Worm (Caenorhabditis elegans) whole organism, young adult: Measurements from ENCODE around the gene K06A9.1.

Experiments used
- C06A6.2 ChIP-seq: fragments of 200-800 bp; sonication (Bioruptor generic); conservative IDR thresholded peaks from 2 replicates; pipeline ENCODE4 v1.3.6; 2022; ENCODE audit warnings: missing genetic modification characterization, missing compliant biosample characterization
- D2030.7 ChIP-seq: fragments of 200-800 bp; sonication (Bioruptor generic); IDR thresholded peaks from 2 replicates; pipeline ENCODE4 v1.3.6; 2022; ENCODE audit warnings: missing genetic modification reagents, missing genetic modification characterization, missing compliant biosample characterization
- F10E7.11 ChIP-seq: sonication (generic microtip); optimal IDR thresholded peaks from 2 replicates; lab custom pipeline; 2017; ENCODE audit warnings: mild to moderate bottlenecking, missing genetic modification characterization, moderate library complexity, missing compliant biosample characterization
- F23B12.7 ChIP-seq: sonication (generic microtip); optimal IDR thresholded peaks from 2 replicates; lab custom pipeline; 2017; ENCODE audit warnings: missing genetic modification characterization, mild to moderate bottlenecking, missing compliant biosample characterization, antibody characterized with exemption, moderate library complexity; ENCODE audit not compliant: insufficient read depth
- F37B4.10 ChIP-seq: fragments of 200-800 bp; sonication (Bioruptor generic); IDR thresholded peaks from 2 replicates; pipeline ENCODE4 v1.3.6; 2022; ENCODE audit warnings: missing genetic modification characterization, missing compliant biosample characterization
- F57C9.4 ChIP-seq: sonication (generic microtip); optimal IDR thresholded peaks from 2 replicates; lab custom pipeline; 2017; ENCODE audit warnings: mild to moderate bottlenecking, missing genetic modification characterization, missing compliant biosample characterization
- K11D2.4 ChIP-seq: fragments of 200-800 bp; sonication (Bioruptor generic); IDR thresholded peaks from 2 replicates; pipeline ENCODE4 v1.3.6; 2022; ENCODE audit warnings: missing genetic modification reagents, missing genetic modification characterization, missing compliant biosample characterization
- K12H6.12 ChIP-seq: fragments of 200-800 bp; sonication (Bioruptor generic); optimal IDR thresholded peaks from 2 replicates; lab custom pipeline; 2018; ENCODE audit warnings: mild to moderate bottlenecking, missing genetic modification characterization, missing compliant biosample characterization
- Y53G8AR.9 ChIP-seq: fragments of 200-800 bp; sonication (Bioruptor generic); conservative IDR thresholded peaks from 2 replicates; pipeline ENCODE4 v1.3.6; 2022; ENCODE audit warnings: missing genetic modification reagents, missing genetic modification characterization, missing compliant biosample characterization
- Y67H2A.10 ChIP-seq: fragments of 200-800 bp; sonication (Bioruptor generic); conservative IDR thresholded peaks from 2 replicates; pipeline ENCODE4 v1.3.6; 2022; ENCODE audit warnings: missing genetic modification reagents, missing genetic modification characterization, missing compliant biosample characterization
- Y79H2A.3 ChIP-seq: fragments of 200-800 bp; sonication (Bioruptor generic); conservative IDR thresholded peaks from 2 replicates; pipeline ENCODE4 v1.3.6; 2022; ENCODE audit warnings: missing genetic modification reagents, missing genetic modification characterization, missing compliant biosample characterization
- Y95B8A.8 ChIP-seq: fragments of 200-800 bp; sonication (Bioruptor generic); IDR thresholded peaks from 2 replicates; pipeline ENCODE4 v1.3.6; 2022; ENCODE audit warnings: missing genetic modification reagents, missing genetic modification characterization, missing compliant biosample characterization
- ZK185.1 ChIP-seq: sonication (generic microtip); optimal IDR thresholded peaks from 2 replicates; lab custom pipeline; 2016; ENCODE audit warnings: mild to moderate bottlenecking, missing genetic modification characterization, missing compliant biosample characterization; ENCODE audit not compliant: poor library complexity, severe bottlenecking
- aptf-3 ChIP-seq: fragments of 200-800 bp; sonication (Bioruptor generic); IDR thresholded peaks from 2 replicates; pipeline ENCODE4 v1.3.6; 2022; ENCODE audit warnings: missing genetic modification characterization, missing compliant biosample characterization
- attf-3 ChIP-seq: fragments of 200-800 bp; sonication (Bioruptor generic); conservative IDR thresholded peaks from 2 replicates; pipeline ENCODE4 v1.3.6; 2022; ENCODE audit warnings: missing genetic modification reagents, missing genetic modification characterization, missing compliant biosample characterization
- attf-5 ChIP-seq: fragments of 200-800 bp; sonication (Bioruptor generic); optimal IDR thresholded peaks from 2 replicates; lab custom pipeline; 2018; ENCODE audit warnings: mild to moderate bottlenecking, missing genetic modification characterization, missing compliant biosample characterization
- bed-1 ChIP-seq: fragments of 200-800 bp; sonication (Bioruptor generic); IDR thresholded peaks from 2 replicates; pipeline ENCODE4 v1.3.6; 2022; ENCODE audit warnings: missing genetic modification reagents, missing genetic modification characterization, missing compliant biosample characterization
- cebp-1 ChIP-seq, 2 experiments: fragments of 200-800 bp in 1 of 2; sonication (Bioruptor generic) in 1 of 2; sonication (generic microtip) in 1 of 2; IDR thresholded peaks in 1 of 2; optimal IDR thresholded peaks in 1 of 2; 2 replicates each; pipeline versions ENCODE4 v1.3.6 to Lab custom; 2017 to 2022; ENCODE audit warnings: missing compliant biosample characterization in 2 of 2, missing genetic modification characterization in 2 of 2, mild to moderate bottlenecking in 1 of 2, missing genetic modification reagents in 1 of 2, moderate library complexity in 1 of 2
- ceh-27 ChIP-seq: fragments of 200-800 bp; sonication (Bioruptor generic); optimal IDR thresholded peaks from 2 replicates; lab custom pipeline; 2018; ENCODE audit warnings: mild to moderate bottlenecking, missing genetic modification characterization, moderate library complexity, missing compliant biosample characterization
- ceh-91 ChIP-seq: fragments of 200-800 bp; sonication (Bioruptor generic); IDR thresholded peaks from 2 replicates; pipeline ENCODE4 v1.3.6; 2022; ENCODE audit warnings: missing genetic modification reagents, missing genetic modification characterization, missing compliant biosample characterization
- die-1 ChIP-seq: sonication (generic microtip); optimal IDR thresholded peaks from 2 replicates; lab custom pipeline; 2016; ENCODE audit warnings: missing genotype, mild to moderate bottlenecking, missing genetic modification characterization, missing compliant biosample characterization
- egrh-3 ChIP-seq: fragments of 200-800 bp; sonication (Bioruptor generic); IDR thresholded peaks from 2 replicates; pipeline ENCODE4 v1.3.6; 2022; ENCODE audit warnings: missing genetic modification reagents, missing genetic modification characterization, missing compliant biosample characterization
- hmg-1.2 ChIP-seq: fragments of 200-800 bp; sonication (Bioruptor generic); IDR thresholded peaks from 2 replicates; pipeline ENCODE4 v1.3.6; 2022; ENCODE audit warnings: missing genetic modification reagents, missing genetic modification characterization, missing compliant biosample characterization
- let-526 ChIP-seq: fragments of 200-800 bp; sonication (Bioruptor generic); IDR thresholded peaks from 2 replicates; pipeline ENCODE4 v1.3.6; 2022; ENCODE audit warnings: missing genetic modification reagents, missing genetic modification characterization, missing compliant biosample characterization
- lin-26 ChIP-seq: fragments of 200-800 bp; sonication (Bioruptor generic); IDR thresholded peaks from 2 replicates; pipeline ENCODE4 v1.3.6; 2022; ENCODE audit warnings: missing genetic modification reagents, missing genetic modification characterization, missing compliant biosample characterization
- lin-35 ChIP-seq, 3 experiments: fragments of 150-350 bp in 2 of 3; sonication (generic microtip) in 1 of 3; optimal IDR thresholded peaks; 2 replicates each; lab custom pipeline; 2014 to 2018; ENCODE audit warnings: missing biosample characterization in 3 of 3, missing genetic modification characterization in 3 of 3, missing genetic modification reagents in 3 of 3
- lin-40 ChIP-seq: sonication (generic microtip); optimal IDR thresholded peaks from 2 replicates; lab custom pipeline; 2016; ENCODE audit warnings: missing genetic modification characterization, mild to moderate bottlenecking, missing compliant biosample characterization, missing genotype, missing genetic modification reagents
- lsl-1 ChIP-seq: fragments of 200-800 bp; sonication (Bioruptor generic); optimal IDR thresholded peaks from 2 replicates; lab custom pipeline; 2018; ENCODE audit warnings: mild to moderate bottlenecking, missing genetic modification characterization, moderate library complexity, missing compliant biosample characterization
- mcd-1 ChIP-seq: fragments of 200-800 bp; sonication (Bioruptor generic); IDR thresholded peaks from 2 replicates; pipeline ENCODE4 v1.3.6; 2022; ENCODE audit warnings: missing genetic modification reagents, missing genetic modification characterization, missing compliant biosample characterization
- nfya-2 ChIP-seq: fragments of 200-800 bp; sonication (Bioruptor generic); IDR thresholded peaks from 2 replicates; pipeline ENCODE4 v1.3.6; 2022; ENCODE audit warnings: missing genetic modification reagents, missing genetic modification characterization, missing compliant biosample characterization
- nhr-80 ChIP-seq: sonication (generic microtip); optimal IDR thresholded peaks from 2 replicates; lab custom pipeline; 2016; ENCODE audit warnings: missing genetic modification characterization, missing compliant biosample characterization
- pbrm-1 ChIP-seq: fragments of 200-800 bp; sonication (Bioruptor generic); IDR thresholded peaks from 2 replicates; pipeline ENCODE4 v1.3.6; 2022; ENCODE audit warnings: missing genetic modification reagents, missing genetic modification characterization, missing compliant biosample characterization
- rec-8 ChIP-seq, 2 experiments: sonication (generic microtip); optimal IDR thresholded peaks; 2 replicates each; lab custom pipeline; 2016; ENCODE audit warnings: mild to moderate bottlenecking in 2 of 2, missing genetic modification characterization in 2 of 2, missing genetic modification reagents in 2 of 2, missing genotype in 2 of 2, missing biosample characterization in 1 of 2, missing compliant biosample characterization in 1 of 2, moderate library complexity in 1 of 2
- rpc-1 ChIP-seq, 2 experiments: fragments of 150-350 bp in 1 of 2; sonication (generic microtip) in 1 of 2; optimal IDR thresholded peaks; 2 replicates each; lab custom pipeline; 2014 to 2018; ENCODE audit warnings: missing biosample characterization in 1 of 2, missing genetic modification characterization in 1 of 2, missing genetic modification reagents in 1 of 2, missing genotype in 1 of 2
- sptf-2 ChIP-seq: fragments of 200-800 bp; sonication (Bioruptor generic); optimal IDR thresholded peaks from 2 replicates; lab custom pipeline; 2018; ENCODE audit warnings: mild to moderate bottlenecking, missing genetic modification characterization, missing compliant biosample characterization
- tlf-1 ChIP-seq: fragments of 200-800 bp; sonication (Bioruptor generic); optimal IDR thresholded peaks from 2 replicates; lab custom pipeline; 2018; ENCODE audit warnings: mild to moderate bottlenecking, missing genetic modification characterization, missing compliant biosample characterization
- unc-130 ChIP-seq: sonication (generic microtip); optimal IDR thresholded peaks from 2 replicates; lab custom pipeline; 2016; ENCODE audit warnings: missing genetic modification reagents, missing genetic modification characterization, missing compliant biosample characterization
- zfh-2 ChIP-seq: fragments of 200-800 bp; sonication (Bioruptor generic); conservative IDR thresholded peaks from 2 replicates; pipeline ENCODE4 v1.3.6; 2022; ENCODE audit warnings: missing genetic modification reagents, missing genetic modification characterization, missing compliant biosample characterization
- zim-3 ChIP-seq: sonication (generic microtip); optimal IDR thresholded peaks from 2 replicates; lab custom pipeline; 2017; ENCODE audit warnings: mild to moderate bottlenecking, missing genetic modification characterization, moderate library complexity, missing compliant biosample characterization
- ztf-18 ChIP-seq: sonication (generic microtip); optimal IDR thresholded peaks from 2 replicates; lab custom pipeline; 2016; ENCODE audit warnings: missing genotype, mild to moderate bottlenecking, missing genetic modification characterization, missing compliant biosample characterization
- ztf-28 ChIP-seq: fragments of 200-800 bp; sonication (Bioruptor generic); IDR thresholded peaks from 2 replicates; pipeline ENCODE4 v1.3.6; 2022; ENCODE audit warnings: missing genetic modification reagents, missing genetic modification characterization, missing compliant biosample characterization

The K06A9.1 gene

DNA sequence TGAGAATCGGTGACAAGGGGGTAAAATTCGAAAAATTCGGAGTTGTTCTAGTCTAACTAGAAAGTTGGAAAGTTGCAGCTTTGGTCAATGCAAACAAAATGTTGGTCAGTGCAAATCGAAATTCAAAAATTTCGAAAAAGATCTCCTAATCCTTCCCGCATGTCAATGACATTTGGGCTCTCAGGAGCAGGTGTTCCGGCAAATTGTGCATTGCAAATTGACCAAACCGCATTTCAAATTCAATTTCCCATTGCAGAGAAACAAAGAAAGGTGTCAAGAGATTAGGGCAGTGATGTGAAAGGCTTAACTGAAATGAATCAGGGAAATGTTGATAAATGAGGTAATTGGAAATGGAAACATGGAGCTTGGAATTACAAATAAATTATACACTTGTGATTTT, 24.0 kb upstream of the K06A9.1 start (continued):
- TF ChIP-seq ztf-18 (tag; lab: Kevin White, UChicago) (no peak), die-1 (no peak), rec-8 (tag; optimal IDR thresholded peaks at IDR 0.05; lab: Kevin White, UChicago) (no peak), Y67H2A.10 (GFP tag; lab: Robert Waterston, UW) (no peak), lsl-1 (GFP tag; lab: Kevin White, UChicago) (no peak)

DNA sequence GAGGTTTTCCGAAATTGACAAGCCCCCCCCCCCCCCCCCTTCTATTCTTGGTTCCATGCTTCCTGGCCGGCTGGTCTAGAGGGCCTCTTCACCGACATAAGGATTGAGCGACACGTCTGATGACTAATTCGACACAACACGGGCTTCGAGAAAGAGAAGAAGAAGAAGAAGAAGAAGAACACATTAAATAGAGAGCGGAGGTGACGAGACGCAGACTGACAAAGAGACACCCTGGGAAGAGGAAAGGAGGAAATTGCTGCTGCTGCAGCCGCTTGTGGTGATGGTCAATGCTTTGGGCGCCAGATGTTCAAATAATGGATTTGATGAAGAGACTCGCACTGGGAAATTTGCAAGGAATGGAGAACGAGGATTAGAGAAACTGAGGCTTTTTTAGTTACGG, 22.7 kb upstream of the K06A9.1 start:
- TF ChIP-seq K11D2.4 (no peak), hmg-1.2 (GFP tag; lab: Robert Waterston, UW) (peak; percentile 69; the same call in 1 of the 2 replicates), ceh-91 (no peak), Y79H2A.3 (GFP tag; lab: Robert Waterston, UW) (no peak), egrh-3 (GFP tag; lab: Robert Waterston, UW) (peak; percentile 47), cebp-1 (GFP tag; IDR thresholded peaks at IDR 0.05; lab: Robert Waterston, UW) (no peak), cebp-1 (tag; optimal IDR thresholded peaks at IDR 0.05; lab: Kevin White, UChicago) (peak; percentile 39), lin-26 (GFP tag; lab: Robert Waterston, UW) (no peak), let-526 (no peak), unc-130 (GFP tag; lab: Kevin White, UChicago) (no peak), sptf-2 (GFP tag; lab: Kevin White, UChicago) (no peak), zfh-2 (GFP tag; lab: Robert Waterston, UW) (peak; percentile 83), F23B12.7 (tag; lab: Kevin White, UChicago) (peak; percentile 25), ceh-27 (peak; percentile 50), attf-5 (GFP tag; lab: Kevin White, UChicago) (peak; percentile 2)

- TF ChIP-seq attf-3 (GFP tag; lab: Robert Waterston, UW), result no peak
- no peak for TF ChIP-seq F10E7.11 (tag; lab: Kevin White, UChicago)
- no peak for TF ChIP-seq F57C9.4 (tag; lab: Kevin White, UChicago)
- peak; percentile 23 for TF ChIP-seq nhr-80 (tag; lab: Kevin White, UChicago)
- TF ChIP-seq C06A6.2 (GFP tag; lab: Robert Waterston, UW), result no peak
Measured at ce11 chrX:1525511-1526172, 21.7 kb upstream of the K06A9.1 start.

DNA sequence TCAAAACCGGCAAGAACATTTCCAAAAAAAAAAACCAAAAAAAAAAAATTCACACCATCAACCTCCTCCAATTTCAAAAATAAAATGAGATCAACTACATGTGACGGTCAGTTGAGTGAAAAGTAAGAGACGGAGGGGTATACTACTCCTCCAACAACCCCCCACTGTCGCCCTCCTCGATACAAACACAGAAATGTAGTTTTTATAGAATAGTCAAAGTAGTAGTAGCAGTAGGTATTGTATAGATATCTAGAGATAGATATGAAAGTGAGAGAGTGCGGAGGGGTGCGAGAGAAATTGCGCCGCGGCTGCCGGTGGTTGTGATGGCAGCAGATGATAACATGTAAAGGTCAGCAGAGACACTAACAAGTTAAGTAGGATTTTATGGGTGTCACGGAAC, 20.0 kb upstream of the K06A9.1 start:
- TF ChIP-seq K12H6.12 (tag; lab: Kevin White, UChicago), result no peak
- 0 out of 2 replicates have a peak, but pooled peaks have one; percentile 33 for TF ChIP-seq K11D2.4
- no peak for TF ChIP-seq Y53G8AR.9 (GFP tag; lab: Robert Waterston, UW)
- no peak for TF ChIP-seq Y95B8A.8 (GFP tag; lab: Robert Waterston, UW)
- TF ChIP-seq D2030.7, result no peak
- peak; percentile 33 for TF ChIP-seq lin-40 (tag; lab: Kevin White, UChicago)
- TF ChIP-seq aptf-3 (GFP tag; lab: Robert Waterston, UW), result no peak
- TF ChIP-seq hmg-1.2 (GFP tag; lab: Robert Waterston, UW), result no peak
- TF ChIP-seq tlf-1 (GFP tag; lab: Kevin White, UChicago), result no peak
- TF ChIP-seq F23B12.7 (tag; lab: Kevin White, UChicago), result no peak
- TF ChIP-seq zim-3 (tag; lab: Kevin White, UChicago), result no peak
- TF ChIP-seq bed-1, result no peak
- no peak for TF ChIP-seq nfya-2 (GFP tag; lab: Robert Waterston, UW)
- TF ChIP-seq ZK185.1 (tag; lab: Kevin White, UChicago), result no peak
- TF ChIP-seq pbrm-1 (GFP tag; lab: Robert Waterston, UW), result no peak
- no peak for TF ChIP-seq mcd-1 (GFP tag; lab: Robert Waterston, UW)
- TF ChIP-seq ceh-27, result peak; percentile 5
- TF ChIP-seq lin-35 (GFP tag; optimal IDR thresholded peaks at IDR 0.05; lab: Kevin White, UChicago), result no peak
- no peak for TF ChIP-seq let-526
- no peak for TF ChIP-seq sptf-2 (GFP tag; lab: Kevin White, UChicago)
- no peak for TF ChIP-seq rpc-1 (optimal IDR thresholded peaks at IDR 0.05; lab: Kevin White, UChicago)
- no peak for TF ChIP-seq rpc-1 (tag; optimal IDR thresholded peaks at IDR 0.05; lab: Kevin White, UChicago)
- TF ChIP-seq F37B4.10 (GFP tag; lab: Robert Waterston, UW), result no peak
- TF ChIP-seq ztf-28 (GFP tag; lab: Robert Waterston, UW), result no peak
- TF ChIP-seq zfh-2 (GFP tag; lab: Robert Waterston, UW), result no peak
